Worm (Caenorhabditis elegans): ENCODE measurements around the gene cutl-23.

cutl-23 gene

ce11 chrIII:5812672-5813071 is 42.7 kb downstream of the cutl-23 start:
- peak; percentile 57 for TF ChIP-seq nfya-1 (tag; optimal IDR thresholded peaks at IDR 0.05)
- TF ChIP-seq unc-55 (GFP tag; optimal IDR thresholded peaks at IDR 0.05): peak; percentile 79
- no peak for TF ChIP-seq lim-6 (tag; optimal IDR thresholded peaks at IDR 0.05)

- TF ChIP-seq K09A11.1 (tag; optimal IDR thresholded peaks at IDR 0.05; ENCODE audit: insufficient read depth) (no peak), pax-1 (tag; optimal IDR thresholded peaks at IDR 0.05) (no peak), Y22D7AL.16 (tag; optimal IDR thresholded peaks at IDR 0.05) (no peak), ceh-2 (tag; optimal IDR thresholded peaks at IDR 0.05) (no peak), ceh-34 (tag; optimal IDR thresholded peaks at IDR 0.05) (no peak)
Observed at ce11 chrIII:5813501-5813900, 43.5 kb downstream of the cutl-23 start.

ce11 chrIII:5814098-5814497 is 44.1 kb downstream of the cutl-23 start:
- no peak for TF ChIP-seq ceh-9 (tag; optimal IDR thresholded peaks at IDR 0.05)
- TF ChIP-seq elt-2 (tag; optimal IDR thresholded peaks at IDR 0.05): peak; percentile 20
- TF ChIP-seq ceh-2 (tag; optimal IDR thresholded peaks at IDR 0.05): no peak
- no peak for TF ChIP-seq ceh-19 (GFP tag; optimal IDR thresholded peaks at IDR 0.05)

- no peak for TF ChIP-seq pqm-1 (tag; optimal IDR thresholded peaks at IDR 0.05)
- peak; percentile 13 for TF ChIP-seq tbx-2 (tag; optimal IDR thresholded peaks at IDR 0.05)
- no peak for TF ChIP-seq lin-11 (tag; optimal IDR thresholded peaks at IDR 0.05)
- no peak for TF ChIP-seq unc-42 (tag; optimal IDR thresholded peaks at IDR 0.05)
- TF ChIP-seq unc-55 (GFP tag; optimal IDR thresholded peaks at IDR 0.05): peak; percentile 34
- no peak for TF ChIP-seq ceh-30 (tag; optimal IDR thresholded peaks at IDR 0.05)
Observed at ce11 chrIII:5814799-5815198, 44.8 kb downstream of the cutl-23 start, which contains the start of gene R12B2.7. Gene R12B2.7, plus strand, starts transcription at chrIII:5815045.

- no peak for TF ChIP-seq hlh-6 (tag; optimal IDR thresholded peaks at IDR 0.05)
- no peak for TF ChIP-seq syd-9 (tag; optimal IDR thresholded peaks at IDR 0.05)
- no peak for TF ChIP-seq dmd-4 (tag; optimal IDR thresholded peaks at IDR 0.05; ENCODE audit: borderline replicate concordance)
- no peak for TF ChIP-seq ceh-30 (tag; optimal IDR thresholded peaks at IDR 0.05)
- no peak for TF ChIP-seq pha-2 (tag; optimal IDR thresholded peaks at IDR 0.05)
- TF ChIP-seq hlh-8 (tag; optimal IDR thresholded peaks at IDR 0.05): no peak
- no peak for TF ChIP-seq fax-1 (tag; optimal IDR thresholded peaks at IDR 0.05)
Observed at ce11 chrIII:5815932-5816331, 45.9 kb downstream of the cutl-23 start, which contains the start of gene sma-4. Gene sma-4, plus strand, starts transcription at chrIII:5816232.

- TF ChIP-seq lin-11 (tag; optimal IDR thresholded peaks at IDR 0.05): no peak
- peak; percentile 63 for TF ChIP-seq unc-42 (tag; optimal IDR thresholded peaks at IDR 0.05)
- TF ChIP-seq odd-2 (tag; optimal IDR thresholded peaks at IDR 0.05): no peak
- no peak for TF ChIP-seq ceh-31 (tag; optimal IDR thresholded peaks at IDR 0.05)
- no peak for TF ChIP-seq ceh-34 (tag; optimal IDR thresholded peaks at IDR 0.05)
- no peak for TF ChIP-seq C08G9.2 (tag; optimal IDR thresholded peaks at IDR 0.05)
Observed at ce11 chrIII:5822816-5823215, 52.8 kb downstream of the cutl-23 start.

ce11 chrIII:5823617-5824016 is 53.6 kb downstream of the cutl-23 start, which contains the start of gene R12B2.8:
Gene R12B2.8, plus strand, starts transcription at chrIII:5823917.
- TF ChIP-seq ceh-9 (tag; optimal IDR thresholded peaks at IDR 0.05) (no peak), mec-3 (tag; optimal IDR thresholded peaks at IDR 0.05; ENCODE audit: borderline replicate concordance) (no peak), dve-1 (tag; optimal IDR thresholded peaks at IDR 0.05) (no peak), pax-1 (tag; optimal IDR thresholded peaks at IDR 0.05) (no peak), ama-1 (optimal IDR thresholded peaks at IDR 0.05) (no peak), lim-6 (tag; optimal IDR thresholded peaks at IDR 0.05) (no peak), unc-86 (tag; optimal IDR thresholded peaks at IDR 0.05) (no peak), eyg-1 (tag; optimal IDR thresholded peaks at IDR 0.05) (no peak), unc-42 (tag; optimal IDR thresholded peaks at IDR 0.05) (no peak), C08G9.2 (tag; optimal IDR thresholded peaks at IDR 0.05) (no peak)

All from whole organism, late embryonic.